Worm (Caenorhabditis elegans) whole organism, L3 larva: ENCODE results near the gene nspb-2.

Experiments
- R02D3.7 ChIP-seq: fragments of 150-350 bp; optimal IDR thresholded peaks from 2 replicates; lab custom pipeline; 2014; ENCODE audit warnings: missing biosample characterization, missing genetic modification characterization
- ZK546.5 ChIP-seq: sonication (generic microtip); optimal IDR thresholded peaks from 2 replicates; lab custom pipeline; 2017; ENCODE audit warnings: missing biosample characterization, missing genetic modification characterization
- aly-2 ChIP-seq: fragments of 150-350 bp; optimal IDR thresholded peaks from 2 replicates; lab custom pipeline; 2014; ENCODE audit warnings: missing biosample characterization, missing genetic modification characterization
- ama-1 ChIP-seq: fragments of 150-350 bp; optimal IDR thresholded peaks from 2 replicates; lab custom pipeline; 2018
- ceh-16 ChIP-seq: sonication (generic microtip); optimal IDR thresholded peaks from 2 replicates; lab custom pipeline; 2017; ENCODE audit warnings: missing biosample characterization, missing genetic modification characterization
- ceh-28 ChIP-seq: fragments of 150-350 bp; optimal IDR thresholded peaks from 2 replicates; lab custom pipeline; 2014; ENCODE audit warnings: missing biosample characterization, missing genetic modification reagents, missing genetic modification characterization
- ceh-82 ChIP-seq: fragments of 150-350 bp; optimal IDR thresholded peaks from 2 replicates; lab custom pipeline; 2014; ENCODE audit warnings: missing biosample characterization, missing genetic modification characterization
- ceh-9 ChIP-seq: sonication (generic microtip); optimal IDR thresholded peaks from 2 replicates; lab custom pipeline; 2018; ENCODE audit warnings: missing biosample characterization, missing genetic modification characterization
- daf-12 ChIP-seq: fragments of 150-350 bp; optimal IDR thresholded peaks from 2 replicates; lab custom pipeline; 2014; ENCODE audit warnings: missing biosample characterization, missing genetic modification reagents, missing genetic modification characterization
- egl-27 ChIP-seq: sonication (generic microtip); optimal IDR thresholded peaks from 4 replicates; lab custom pipeline; 2017; ENCODE audit warnings: missing biosample characterization, missing genetic modification reagents, missing genetic modification characterization
- egl-5 ChIP-seq: fragments of 150-350 bp; optimal IDR thresholded peaks from 2 replicates; lab custom pipeline; 2017; ENCODE audit warnings: missing biosample characterization, missing genetic modification reagents, missing genetic modification characterization, inconsistent platforms
- elt-1 ChIP-seq: fragments of 150-350 bp; optimal IDR thresholded peaks from 2 replicates; lab custom pipeline; 2014; ENCODE audit warnings: missing biosample characterization, missing genetic modification characterization
- elt-2 ChIP-seq: sonication (generic microtip); optimal IDR thresholded peaks from 2 replicates; lab custom pipeline; 2016; ENCODE audit warnings: missing genetic modification reagents, mild to moderate bottlenecking, missing genetic modification characterization, missing compliant biosample characterization
- elt-3 ChIP-seq, 3 experiments: fragments of 150-350 bp in 1 of 3; sonication (generic microtip) in 2 of 3; optimal IDR thresholded peaks; 2 replicates in 2 of 3; 4 replicates in 1 of 3; lab custom pipeline; 2014 to 2017; ENCODE audit warnings: missing biosample characterization in 3 of 3, missing genetic modification characterization in 3 of 3
- eor-1 ChIP-seq, 2 experiments: fragments of 150-350 bp; optimal IDR thresholded peaks; 2 replicates each; lab custom pipeline; 2014 to 2018; ENCODE audit warnings: missing biosample characterization in 2 of 2, missing genetic modification characterization in 2 of 2
- fkh-10 ChIP-seq: sonication (generic microtip); optimal IDR thresholded peaks from 2 replicates; lab custom pipeline; 2017; ENCODE audit warnings: missing biosample characterization, missing genetic modification reagents, missing genetic modification characterization
- fkh-2 ChIP-seq: fragments of 150-350 bp; optimal IDR thresholded peaks from 2 replicates; lab custom pipeline; 2014; ENCODE audit warnings: missing biosample characterization, missing genetic modification reagents, missing genetic modification characterization
- fos-1 ChIP-seq: fragments of 150-350 bp; optimal IDR thresholded peaks from 2 replicates; lab custom pipeline; 2014; ENCODE audit warnings: missing biosample characterization, missing genetic modification characterization
- hmg-11 ChIP-seq: sonication (generic microtip); optimal IDR thresholded peaks from 2 replicates; lab custom pipeline; 2016; ENCODE audit warnings: missing genetic modification characterization, missing compliant biosample characterization
- jun-1 ChIP-seq: fragments of 150-350 bp; optimal IDR thresholded peaks from 2 replicates; lab custom pipeline; 2014; ENCODE audit warnings: missing biosample characterization, missing genetic modification reagents, missing genetic modification characterization
- lin-15B ChIP-seq: fragments of 150-350 bp; optimal IDR thresholded peaks from 2 replicates; lab custom pipeline; 2014; ENCODE audit warnings: missing biosample characterization, missing genetic modification characterization
- lin-39 ChIP-seq: fragments of 150-350 bp; optimal IDR thresholded peaks from 2 replicates; lab custom pipeline; 2018; ENCODE audit warnings: missing biosample characterization, missing genetic modification reagents, missing genetic modification characterization
- lsy-12 ChIP-seq: sonication (generic microtip); optimal IDR thresholded peaks from 2 replicates; lab custom pipeline; 2016; ENCODE audit warnings: mild to moderate bottlenecking, missing genetic modification characterization, missing compliant biosample characterization
- mdl-1 ChIP-seq: fragments of 150-350 bp; optimal IDR thresholded peaks from 2 replicates; lab custom pipeline; 2014; ENCODE audit warnings: missing biosample characterization, missing genetic modification characterization
- mml-1 ChIP-seq: fragments of 150-350 bp; sonication (generic microtip); optimal IDR thresholded peaks from 3 replicates; lab custom pipeline; 2014; ENCODE audit warnings: missing biosample characterization, missing genetic modification characterization
- nfya-1 ChIP-seq: sonication (generic microtip); optimal IDR thresholded peaks from 2 replicates; lab custom pipeline; 2017; ENCODE audit warnings: missing genetic modification characterization, mild to moderate bottlenecking, missing compliant biosample characterization, antibody characterized with exemption, moderate library complexity; ENCODE audit not compliant: insufficient read depth
- nhr-11 ChIP-seq: fragments of 150-350 bp; optimal IDR thresholded peaks from 2 replicates; lab custom pipeline; 2014; ENCODE audit warnings: missing biosample characterization, missing genetic modification characterization
- nhr-12 ChIP-seq: fragments of 150-350 bp; optimal IDR thresholded peaks from 2 replicates; lab custom pipeline; 2014; ENCODE audit warnings: missing biosample characterization, missing genetic modification characterization
- nhr-23 ChIP-seq: fragments of 150-350 bp; optimal IDR thresholded peaks from 2 replicates; lab custom pipeline; 2014; ENCODE audit warnings: missing biosample characterization, missing genetic modification reagents, missing genetic modification characterization
- nhr-237 ChIP-seq: fragments of 150-350 bp; optimal IDR thresholded peaks from 2 replicates; lab custom pipeline; 2014; ENCODE audit warnings: missing biosample characterization, missing genetic modification characterization
- nhr-25 ChIP-seq: sonication (generic microtip); optimal IDR thresholded peaks from 2 replicates; lab custom pipeline; 2017; ENCODE audit warnings: missing biosample characterization, missing genetic modification characterization
- nhr-28 ChIP-seq: fragments of 150-350 bp; optimal IDR thresholded peaks from 2 replicates; lab custom pipeline; 2014; ENCODE audit warnings: missing biosample characterization, missing genetic modification characterization
- nhr-43 ChIP-seq: sonication (generic microtip); optimal IDR thresholded peaks from 2 replicates; lab custom pipeline; 2016; ENCODE audit warnings: mild to moderate bottlenecking, missing genetic modification characterization, missing compliant biosample characterization; ENCODE audit not compliant: poor library complexity, severe bottlenecking
- nhr-67 ChIP-seq: fragments of 150-350 bp; optimal IDR thresholded peaks from 2 replicates; lab custom pipeline; 2014; ENCODE audit warnings: missing biosample characterization, missing genetic modification characterization
- nhr-76 ChIP-seq: fragments of 150-350 bp; sonication (generic microtip); optimal IDR thresholded peaks from 5 replicates; lab custom pipeline; 2014; ENCODE audit warnings: missing biosample characterization, missing genetic modification characterization
- nhr-77 ChIP-seq: fragments of 150-350 bp; optimal IDR thresholded peaks from 2 replicates; lab custom pipeline; 2014; ENCODE audit warnings: missing biosample characterization, missing genetic modification characterization
- pha-4 ChIP-seq: fragments of 150-350 bp; optimal IDR thresholded peaks from 2 replicates; lab custom pipeline; 2014; ENCODE audit warnings: missing biosample characterization, missing genetic modification reagents, missing genetic modification characterization
- pqm-1 ChIP-seq: fragments of 150-350 bp; optimal IDR thresholded peaks from 2 replicates; lab custom pipeline; 2017; ENCODE audit warnings: missing biosample characterization, missing genetic modification characterization, inconsistent platforms
- sea-2 ChIP-seq: fragments of 150-350 bp; sonication (generic microtip); optimal IDR thresholded peaks from 4 replicates; lab custom pipeline; 2014; ENCODE audit warnings: missing biosample characterization, missing genetic modification reagents, missing genetic modification characterization
- skn-1 ChIP-seq: fragments of 150-350 bp; optimal IDR thresholded peaks from 2 replicates; lab custom pipeline; 2014; ENCODE audit warnings: missing biosample characterization, missing genetic modification characterization
- snpc-4 ChIP-seq: fragments of 150-350 bp; optimal IDR thresholded peaks from 2 replicates; lab custom pipeline; 2014; ENCODE audit warnings: missing biosample characterization, missing genetic modification characterization
- tbx-2 ChIP-seq: sonication (generic microtip); optimal IDR thresholded peaks from 2 replicates; lab custom pipeline; 2016; ENCODE audit warnings: mild to moderate bottlenecking, missing genetic modification characterization, missing compliant biosample characterization
- unc-39 ChIP-seq: sonication (generic microtip); optimal IDR thresholded peaks from 4 replicates; lab custom pipeline; 2017; ENCODE audit warnings: missing biosample characterization, missing genetic modification characterization
- unc-62 ChIP-seq: fragments of 150-350 bp; sonication (generic microtip); optimal IDR thresholded peaks from 4 replicates; lab custom pipeline; 2014; ENCODE audit warnings: missing biosample characterization, missing genetic modification reagents, missing genetic modification characterization
- zag-1 ChIP-seq: fragments of 150-350 bp; optimal IDR thresholded peaks from 2 replicates; lab custom pipeline; 2014; ENCODE audit warnings: missing biosample characterization, missing genetic modification characterization
- ztf-11 ChIP-seq: fragments of 150-350 bp; optimal IDR thresholded peaks from 2 replicates; lab custom pipeline; 2014; ENCODE audit warnings: missing biosample characterization, missing genetic modification characterization
- ztf-4 ChIP-seq: fragments of 150-350 bp; optimal IDR thresholded peaks from 2 replicates; lab custom pipeline; 2014; ENCODE audit warnings: missing biosample characterization, missing genetic modification characterization

The nspb-2 gene

DNA sequence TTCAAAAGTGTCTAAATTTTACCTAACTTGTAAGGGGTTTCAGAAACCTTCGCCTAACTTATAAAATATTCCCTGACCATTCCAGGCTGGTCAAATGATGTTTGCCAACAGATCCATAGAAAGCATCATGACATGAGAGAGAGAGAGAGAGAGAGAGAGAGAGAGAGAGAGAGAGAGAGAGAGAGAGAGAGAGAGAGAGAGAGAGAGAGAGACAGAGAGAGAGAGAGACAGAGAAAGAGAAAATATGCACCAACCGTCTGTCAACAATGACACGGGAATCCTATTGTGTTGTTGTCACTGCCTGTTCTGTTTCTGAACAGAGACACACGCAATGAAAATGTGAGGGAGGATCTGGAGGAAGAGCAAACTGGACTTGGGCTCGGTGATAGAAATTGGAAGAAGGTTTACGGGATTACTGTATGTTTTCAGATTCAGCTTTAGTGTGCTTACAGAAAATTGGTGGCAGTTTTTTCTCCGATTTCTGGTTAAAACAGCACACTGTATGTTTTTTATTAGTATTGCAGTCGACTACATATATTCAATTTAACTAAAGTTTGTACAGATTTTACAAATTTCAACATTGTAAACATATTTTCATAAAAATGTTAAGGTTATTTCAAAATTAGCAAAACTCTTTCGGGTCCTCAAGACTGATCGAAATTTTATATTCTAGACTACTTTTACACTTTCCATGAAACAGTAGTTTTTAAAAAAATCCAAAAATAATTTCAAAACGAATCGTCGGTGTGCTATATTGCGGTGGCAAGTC is 15.4 kb upstream of the nspb-2 start:
- no peak for TF ChIP-seq zag-1 (tag; lab: Kevin White, UChicago)
- no peak for TF ChIP-seq nhr-11 (tag; lab: Kevin White, UChicago)
- TF ChIP-seq pha-4 (tag; lab: Kevin White, UChicago), result peak; percentile 74
- TF ChIP-seq aly-2 (tag; lab: Kevin White, UChicago), result no peak
- no peak for TF ChIP-seq ceh-82 (tag; lab: Kevin White, UChicago)
- TF ChIP-seq nhr-76, result no peak
- TF ChIP-seq, all 47 proteins: peak for 1

DNA sequence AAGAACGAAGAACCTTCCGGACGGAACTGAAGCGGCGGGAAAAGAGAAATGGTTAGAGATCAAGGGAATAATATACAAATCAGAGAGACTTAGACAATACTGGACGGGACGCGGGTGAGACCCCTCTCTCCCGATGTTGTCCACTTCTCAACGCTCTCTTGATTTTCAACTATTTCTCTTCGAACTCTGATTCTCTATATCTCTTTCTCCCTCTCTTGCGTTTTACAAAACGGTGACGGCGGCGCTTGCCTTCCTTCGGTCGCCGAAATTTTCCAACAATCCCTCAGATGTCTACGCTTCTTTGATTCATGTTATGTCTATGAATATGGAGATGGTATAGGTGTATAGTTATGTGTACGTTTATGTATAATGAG is 14.8 kb upstream of the nspb-2 start:
- no peak for TF ChIP-seq tbx-2
- TF ChIP-seq nhr-76, result no peak
- no peak for TF ChIP-seq nhr-28 (tag; lab: Kevin White, UChicago)
- no peak for TF ChIP-seq nhr-12 (tag; lab: Kevin White, UChicago)
- no peak for TF ChIP-seq nhr-237 (tag; lab: Kevin White, UChicago)
- peak; percentile 58 for TF ChIP-seq hmg-11 (tag; lab: Kevin White, UChicago)
- peak; percentile 17 for TF ChIP-seq jun-1
- TF ChIP-seq daf-12 (tag; lab: Kevin White, UChicago), result no peak
- no peak for TF ChIP-seq sea-2 (GFP tag; lab: Kevin White, UChicago)
- no peak for TF ChIP-seq elt-1
- TF ChIP-seq egl-5 (tag; lab: Kevin White, UChicago), result no peak
- TF ChIP-seq fkh-2 (tag; lab: Kevin White, UChicago), result no peak
- no peak for TF ChIP-seq zag-1 (tag; lab: Kevin White, UChicago)
- TF ChIP-seq egl-27, result no peak
- TF ChIP-seq unc-62 (GFP tag; lab: Kevin White, UChicago), result no peak
- no peak for TF ChIP-seq ceh-9 (tag; lab: Kevin White, UChicago)
- TF ChIP-seq pha-4 (tag; lab: Kevin White, UChicago), result peak; percentile 80
- peak; percentile 81 for TF ChIP-seq nhr-25
- TF ChIP-seq pqm-1 (tag; lab: Kevin White, UChicago), result peak; percentile 50
- peak; percentile 43 for TF ChIP-seq nhr-43
- peak; percentile 12 for TF ChIP-seq R02D3.7 (tag; lab: Kevin White, UChicago)
- TF ChIP-seq eor-1 (tag; optimal IDR thresholded peaks at IDR 0.05; lab: Kevin White, UChicago), result no peak
- TF ChIP-seq lin-15B (tag; lab: Kevin White, UChicago), result peak; percentile 30
- TF ChIP-seq mdl-1 (tag; lab: Kevin White, UChicago), result no peak
- peak; percentile 11 for TF ChIP-seq lsy-12 (tag; lab: Kevin White, UChicago)
- no peak for TF ChIP-seq ceh-16 (tag; lab: Kevin White, UChicago)
- peak; percentile 3 for TF ChIP-seq ceh-28 (tag; lab: Kevin White, UChicago)
- TF ChIP-seq ceh-82 (tag; lab: Kevin White, UChicago), result no peak
- no peak for TF ChIP-seq ztf-11 (tag; lab: Kevin White, UChicago)
- no peak for TF ChIP-seq nhr-77 (tag; lab: Kevin White, UChicago)
- no peak for TF ChIP-seq elt-3 (tag; optimal IDR thresholded peaks at IDR 0.05; lab: Kevin White, UChicago)
- no peak for TF ChIP-seq lin-39 (tag; lab: Kevin White, UChicago)
- TF ChIP-seq fos-1 (tag; lab: Kevin White, UChicago), result no peak
- no peak for TF ChIP-seq snpc-4 (tag; lab: Kevin White, UChicago)
- peak; percentile 53 for TF ChIP-seq elt-2
- TF ChIP-seq ama-1 (lab: Kevin White, UChicago), result no peak
- TF ChIP-seq nhr-23 (tag; lab: Kevin White, UChicago), result peak; percentile 76
- no peak for TF ChIP-seq nhr-67 (tag; lab: Kevin White, UChicago)
- TF ChIP-seq ZK546.5 (tag; lab: Kevin White, UChicago), result no peak
- TF ChIP-seq aly-2 (tag; lab: Kevin White, UChicago), result no peak
- no peak for TF ChIP-seq nhr-11 (tag; lab: Kevin White, UChicago)
- TF ChIP-seq ztf-4, result no peak
- TF ChIP-seq fkh-10 (GFP tag; lab: Kevin White, UChicago), result no peak
- TF ChIP-seq skn-1 (tag; lab: Kevin White, UChicago), result no peak
- TF ChIP-seq mml-1, result no peak
- peak; percentile 59 for TF ChIP-seq nfya-1 (tag; lab: Kevin White, UChicago)
- no peak for TF ChIP-seq unc-39 (tag; lab: Kevin White, UChicago)
